Worm (Caenorhabditis elegans): ENCODE measurements around the gene ins-31.

The ins-31 gene

ce11 chrII:3100546-3100945, 26.3 kb upstream of the ins-31 start, which contains the start of gene srg-24:
Gene srg-24, minus strand, starts transcription at chrII:3100646.
- TF ChIP-seq dpl-1 (GFP tag; optimal IDR thresholded peaks at IDR 0.05) (no peak), Y75B8A.6 (GFP tag; IDR thresholded peaks at IDR 0.05) (no peak), nhr-10 (tag; optimal IDR thresholded peaks at IDR 0.05) (no peak), vab-7 (GFP tag; IDR thresholded peaks at IDR 0.05) (no peak), daf-19 (GFP tag; conservative IDR thresholded peaks at IDR 0.05) (no peak), Y5F2A.4 (GFP tag; optimal IDR thresholded peaks at IDR 0.05) (no peak), gei-8 (GFP tag; optimal IDR thresholded peaks at IDR 0.05) (no peak), unc-39 (tag; optimal IDR thresholded peaks at IDR 0.05) (no peak), spr-1 (tag; optimal IDR thresholded peaks at IDR 0.05) (no peak), snpc-4 (tag; optimal IDR thresholded peaks at IDR 0.05) (no peak), mxl-3 (GFP tag; optimal IDR thresholded peaks at IDR 0.05) (no peak), duxl-1 (tag; optimal IDR thresholded peaks at IDR 0.05; ENCODE audit: poor library complexity) (no peak), hlh-30 (tag; optimal IDR thresholded peaks at IDR 0.05; ENCODE audit: insufficient read depth) (no peak), dmd-6 (GFP tag; IDR thresholded peaks at IDR 0.05) (no peak)

ce11 chrII:3102018-3102417, 24.8 kb upstream of the ins-31 start, which contains the start of gene clec-121:
Gene clec-121, plus strand, starts transcription at chrII:3102318.
- TF ChIP-seq dmd-6 (GFP tag; IDR thresholded peaks at IDR 0.05): no peak
- TF ChIP-seq zag-1 (tag; optimal IDR thresholded peaks at IDR 0.05): no peak
- no peak for TF ChIP-seq set-16 (GFP tag; IDR thresholded peaks at IDR 0.05)
- TF ChIP-seq zfp-2 (tag; optimal IDR thresholded peaks at IDR 0.05): no peak
- TF ChIP-seq gei-8 (GFP tag; optimal IDR thresholded peaks at IDR 0.05): no peak
- no peak for TF ChIP-seq php-3 (GFP tag; IDR thresholded peaks at IDR 0.05)
- TF ChIP-seq skn-1 (tag; optimal IDR thresholded peaks at IDR 0.05): no peak
- no peak for TF ChIP-seq nhr-41 (GFP tag; IDR thresholded peaks at IDR 0.05)
- TF ChIP-seq hlh-11 (tag; optimal IDR thresholded peaks at IDR 0.05): no peak
- TF ChIP-seq lin-13 (GFP tag; optimal IDR thresholded peaks at IDR 0.05): no peak
- TF ChIP-seq nhr-28 (tag; optimal IDR thresholded peaks at IDR 0.05): no peak
- no peak for TF ChIP-seq madf-9 (GFP tag; conservative IDR thresholded peaks at IDR 0.05)
- TF ChIP-seq pha-4 (GFP tag; IDR thresholded peaks at IDR 0.05): no peak
- TF ChIP-seq pha-4 (tag; optimal IDR thresholded peaks at IDR 0.05): no peak
- no peak for TF ChIP-seq lin-1 (GFP tag; IDR thresholded peaks at IDR 0.05)
- TF ChIP-seq ceh-82 (tag; optimal IDR thresholded peaks at IDR 0.05): no peak
- no peak for TF ChIP-seq ZK337.2 (GFP tag; IDR thresholded peaks at IDR 0.05)
- TF ChIP-seq T20F7.1 (GFP tag; optimal IDR thresholded peaks at IDR 0.05): no peak
- no peak for TF ChIP-seq R02D3.7 (tag; optimal IDR thresholded peaks at IDR 0.05)
- TF ChIP-seq nhr-10 (tag; optimal IDR thresholded peaks at IDR 0.05): no peak

- no peak for TF ChIP-seq unc-62 (GFP tag; optimal IDR thresholded peaks at IDR 0.05 in 1 of 2)
- TF ChIP-seq unc-62 (tag; optimal IDR thresholded peaks at IDR 0.05): no peak
- no peak for TF ChIP-seq nhr-76 (tag; optimal IDR thresholded peaks at IDR 0.05)
- TF ChIP-seq madf-9 (GFP tag; conservative IDR thresholded peaks at IDR 0.05): no peak
- TF ChIP-seq arid-1 (GFP tag; conservative IDR thresholded peaks at IDR 0.05): no peak
- TF ChIP-seq lim-7 (GFP tag; IDR thresholded peaks at IDR 0.05): no peak
- TF ChIP-seq zag-1 (tag; optimal IDR thresholded peaks at IDR 0.05): no peak
- no peak for TF ChIP-seq jun-1 (tag; optimal IDR thresholded peaks at IDR 0.05)
- TF ChIP-seq zfp-2 (tag; optimal IDR thresholded peaks at IDR 0.05): no peak
- no peak for TF ChIP-seq pqm-1 (tag; optimal IDR thresholded peaks at IDR 0.05)
- TF ChIP-seq T26A8.4 (GFP tag; IDR thresholded peaks at IDR 0.05): no peak
- TF ChIP-seq daf-12 (tag; optimal IDR thresholded peaks at IDR 0.05): no peak
- TF ChIP-seq egl-43 (GFP tag; IDR thresholded peaks at IDR 0.05): no peak
- no peak for TF ChIP-seq D1046.2 (GFP tag; IDR thresholded peaks at IDR 0.05)
- no peak for TF ChIP-seq spr-3 (GFP tag; optimal IDR thresholded peaks at IDR 0.05)
- TF ChIP-seq lin-38 (GFP tag; IDR thresholded peaks at IDR 0.05): no peak
- TF ChIP-seq vab-7 (GFP tag; IDR thresholded peaks at IDR 0.05): no peak
- TF ChIP-seq zfp-3 (GFP tag; conservative IDR thresholded peaks at IDR 0.05): no peak
Observed at ce11 chrII:3105765-3106164, 21.1 kb upstream of the ins-31 start, which contains the start of gene clec-122. Gene clec-122, plus strand, starts transcription at chrII:3106065.
